Worm (Caenorhabditis elegans) whole organism, L2 larva: ENCODE measurements around the gene cmd-1.

Source experiments
- fos-1 ChIP-seq: fragments of 150-350 bp; optimal IDR thresholded peaks from 2 replicates; lab custom pipeline; 2014; ENCODE audit warnings: missing biosample characterization, missing genetic modification characterization
- mdl-1 ChIP-seq, 2 experiments: fragments of 150-350 bp in 1 of 2; sonication (generic microtip) in 1 of 2; optimal IDR thresholded peaks; 2 replicates each; lab custom pipeline; 2017; ENCODE audit warnings: missing biosample characterization in 2 of 2, missing genetic modification characterization in 2 of 2
- nhr-77 ChIP-seq: fragments of 150-350 bp; optimal IDR thresholded peaks from 2 replicates; lab custom pipeline; 2014; ENCODE audit warnings: missing biosample characterization, missing genetic modification characterization
- snpc-4 ChIP-seq: fragments of 150-350 bp; optimal IDR thresholded peaks from 2 replicates; lab custom pipeline; 2014; ENCODE audit warnings: missing biosample characterization, missing genetic modification characterization
- zag-1 ChIP-seq: fragments of 150-350 bp; optimal IDR thresholded peaks from 2 replicates; lab custom pipeline; 2014; ENCODE audit warnings: missing biosample characterization, missing genetic modification characterization

DNA sequence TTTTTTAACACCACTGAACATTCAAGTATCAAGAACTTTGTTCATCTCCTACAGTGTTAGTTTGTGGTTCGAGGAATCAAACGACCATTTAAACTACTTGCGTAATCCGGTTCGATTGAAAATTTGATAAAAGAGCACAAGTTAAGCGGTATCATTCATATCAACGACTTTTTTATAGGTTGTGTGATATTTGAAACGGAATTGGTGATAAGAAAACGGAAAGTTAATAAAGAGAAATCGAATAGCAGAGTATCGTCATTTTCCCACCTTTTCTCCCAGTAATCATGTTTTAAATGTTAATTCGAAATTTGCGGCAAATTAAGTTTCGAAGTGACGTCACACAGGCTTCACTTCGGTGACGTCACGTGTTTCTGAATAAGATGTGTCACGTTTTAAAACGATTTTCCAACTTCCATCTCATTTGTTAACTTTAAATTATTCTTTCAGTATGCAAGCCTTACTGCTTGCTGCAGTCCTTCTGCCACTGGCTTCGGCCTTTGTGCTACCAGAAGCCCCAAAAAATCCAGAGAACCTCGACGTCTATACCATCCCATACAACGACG lies 20.3 kb downstream of the cmd-1 start, which contains the start of gene T21H3.1:
- TF ChIP-seq mdl-1 (tag; optimal IDR thresholded peaks at IDR 0.05; lab: Kevin White, UChicago) (no peak), nhr-77 (no peak), snpc-4 (tag; lab: Kevin White, UChicago) (no peak), fos-1 (tag; lab: Kevin White, UChicago) (peak; percentile 92), zag-1 (tag; lab: Kevin White, UChicago) (no peak)
